Fruit fly (Drosophila melanogaster) whole organism, embryonic: ENCODE results near the gene Bet1.

Experiments used
- Awh ChIP-seq: fragments of 200-800 bp; sonication (Bioruptor generic); IDR thresholded peaks from 2 replicates; pipeline ENCODE4, ENCODE4 v1.3.6; 2022; ENCODE audit warnings: missing biosample characterization, missing genetic modification characterization
- CG11695 ChIP-seq: fragments of 200-800 bp; sonication (Bioruptor generic); IDR thresholded peaks from 3 replicates; pipeline ENCODE4 v1.3.6; 2022; ENCODE audit warnings: missing biosample characterization, missing genetic modification characterization
- CG12104 ChIP-seq: fragments of 200-800 bp; sonication (Bioruptor generic); optimal IDR thresholded peaks from 3 replicates; lab custom pipeline; 2016; ENCODE audit warnings: missing biosample characterization, missing genetic modification characterization
- CG1233 ChIP-seq: fragments of 200-800 bp; sonication (Bioruptor generic); optimal IDR thresholded peaks from 4 replicates; lab custom pipeline; 2018; ENCODE audit warnings: missing biosample characterization, mild to moderate bottlenecking, missing genetic modification characterization
- CG12391 ChIP-seq: fragments of 200-800 bp; sonication (Bioruptor generic); optimal IDR thresholded peaks from 3 replicates; lab custom pipeline; 2018; ENCODE audit warnings: missing biosample characterization, mild to moderate bottlenecking, missing genetic modification characterization, moderate library complexity
- CG13287 ChIP-seq: fragments of 200-800 bp; sonication (Bioruptor generic); IDR thresholded peaks from 2 replicates; pipeline ENCODE4 v1.3.6; 2022; ENCODE audit warnings: missing biosample characterization, missing genetic modification characterization; ENCODE audit not compliant: partially characterized antibody
- CG13775 ChIP-seq: fragments of 200-800 bp; sonication (Bioruptor generic); optimal IDR thresholded peaks from 3 replicates; lab custom pipeline; 2017; ENCODE audit warnings: missing biosample characterization, mild to moderate bottlenecking, missing genetic modification characterization
- CG14050 ChIP-seq: fragments of 200-800 bp; sonication (Bioruptor generic); IDR thresholded peaks from 3 replicates; pipeline ENCODE4 v1.3.6; 2022; ENCODE audit warnings: missing biosample characterization, missing genetic modification characterization
- CG17912 ChIP-seq: fragments of 200-800 bp; sonication (Bioruptor generic); optimal IDR thresholded peaks from 2 replicates; lab custom pipeline; 2018; ENCODE audit warnings: missing biosample characterization, mild to moderate bottlenecking, missing genetic modification characterization
- CG2678 ChIP-seq: fragments of 200-800 bp; sonication (Bioruptor generic); optimal IDR thresholded peaks from 3 replicates; lab custom pipeline; 2019; ENCODE audit warnings: missing biosample characterization, mild to moderate bottlenecking, missing genetic modification characterization, moderate library complexity
- CG30431 ChIP-seq: fragments of 200-800 bp; sonication (Bioruptor generic); optimal IDR thresholded peaks from 2 replicates; lab custom pipeline; 2017; ENCODE audit warnings: missing biosample characterization, missing genetic modification characterization
- CG32767 ChIP-seq: fragments of 200-800 bp; sonication (Bioruptor generic); IDR thresholded peaks from 2 replicates; pipeline ENCODE4 v1.3.6; 2022; ENCODE audit warnings: missing biosample characterization, missing genetic modification characterization
- CG5953 ChIP-seq: fragments of 200-800 bp; sonication (Bioruptor generic); IDR thresholded peaks from 2 replicates; pipeline ENCODE4 v1.3.6; 2022; ENCODE audit warnings: missing biosample characterization, missing genetic modification characterization
- CG7745 ChIP-seq: fragments of 200-800 bp; sonication (Bioruptor generic); optimal IDR thresholded peaks from 2 replicates; lab custom pipeline; 2018; ENCODE audit warnings: missing biosample characterization, mild to moderate bottlenecking, missing genetic modification characterization, moderate library complexity
- Dad ChIP-seq: fragments of 200-800 bp; sonication (Bioruptor generic); optimal IDR thresholded peaks from 3 replicates; lab custom pipeline; 2016; ENCODE audit warnings: missing biosample characterization, missing genetic modification characterization
- Doc3 ChIP-seq: fragments of 200-800 bp; sonication (Bioruptor generic); IDR thresholded peaks from 3 replicates; pipeline ENCODE4 v1.3.6; 2022; ENCODE audit warnings: missing biosample characterization, missing genetic modification characterization; ENCODE audit not compliant: partially characterized antibody
- E2f2 ChIP-seq: fragments of 200-800 bp; sonication (Bioruptor generic); IDR thresholded peaks from 2 replicates; pipeline ENCODE4 v1.3.6; 2022; ENCODE audit warnings: missing biosample characterization, missing genetic modification characterization
- Fer2 ChIP-seq: fragments of 200-800 bp; sonication (Bioruptor generic); optimal IDR thresholded peaks from 2 replicates; lab custom pipeline; 2018; ENCODE audit warnings: missing biosample characterization, mild to moderate bottlenecking, missing genetic modification characterization, moderate library complexity
- Gug ChIP-seq: fragments of 200-800 bp; sonication (Bioruptor generic); IDR thresholded peaks from 4 replicates; pipeline ENCODE4 v1.3.6; 2022; ENCODE audit warnings: missing biosample characterization, missing genetic modification characterization
- HLH3B ChIP-seq: fragments of 200-800 bp; sonication (Bioruptor generic); IDR thresholded peaks from 2 replicates; pipeline ENCODE4 v1.3.6; 2022; ENCODE audit warnings: missing biosample characterization, missing genetic modification characterization
- Hr51 ChIP-seq, 2 experiments: fragments of 200-800 bp; sonication (Bioruptor generic); optimal IDR thresholded peaks; 2 replicates in 1 of 2; 3 replicates in 1 of 2; lab custom pipeline; 2016 to 2018; ENCODE audit warnings: missing biosample characterization in 2 of 2, missing genetic modification characterization in 2 of 2, mild to moderate bottlenecking in 1 of 2, moderate library complexity in 1 of 2
- Lim3 ChIP-seq: fragments of 200-800 bp; sonication (Bioruptor generic); IDR thresholded peaks from 2 replicates; pipeline ENCODE4 v1.3.6; 2022; ENCODE audit warnings: missing biosample characterization, missing genetic modification characterization
- Med ChIP-seq: fragments of 200-800 bp; sonication (Bioruptor generic); peaks from one replicate; lab custom pipeline; 2016; ENCODE audit warnings: missing biosample characterization, missing genetic modification characterization, mild to moderate bottlenecking, inconsistent platforms, moderate library complexity
- NC2α ChIP-seq: fragments of 200-800 bp; sonication (Bioruptor generic); optimal IDR thresholded peaks from 2 replicates; lab custom pipeline; 2016; ENCODE audit warnings: missing biosample characterization, missing genetic modification characterization
- Nf-YB ChIP-seq: fragments of 200-800 bp; sonication (Bioruptor generic); optimal IDR thresholded peaks from 3 replicates; lab custom pipeline; 2019; ENCODE audit warnings: missing biosample characterization, mild to moderate bottlenecking, missing genetic modification characterization, moderate library complexity
- Pdp1 ChIP-seq, 2 experiments: fragments of 200-800 bp; sonication (Bioruptor generic); optimal IDR thresholded peaks; 3 replicates each; lab custom pipeline; 2016; ENCODE audit warnings: missing biosample characterization in 2 of 2, missing genetic modification characterization in 2 of 2, mild to moderate bottlenecking in 1 of 2, moderate library complexity in 1 of 2
- Side ChIP-seq: fragments of 200-800 bp; sonication (Bioruptor generic); optimal IDR thresholded peaks from 2 replicates; lab custom pipeline; 2016; ENCODE audit warnings: missing biosample characterization, missing genetic modification characterization
- Stat92E ChIP-seq, 3 experiments: fragments of >200 bp in 2 of 3; fragments of 200-800 bp in 1 of 3; sonication (Bioruptor generic) in 1 of 3; optimal IDR thresholded peaks; 2 replicates each; lab custom pipeline; 2017 to 2019; ENCODE audit warnings: missing biosample characterization in 3 of 3, missing genetic modification characterization in 3 of 3, mild to moderate bottlenecking in 1 of 3, moderate library complexity in 1 of 3
- TFAM ChIP-seq: fragments of 200-800 bp; sonication (Bioruptor generic); optimal IDR thresholded peaks from 2 replicates; lab custom pipeline; 2017; ENCODE audit warnings: missing biosample characterization, missing genetic modification characterization, inconsistent platforms
- ara ChIP-seq: fragments of 200-800 bp; sonication (Bioruptor generic); IDR thresholded peaks from 2 replicates; pipeline ENCODE4 v1.3.6; 2022; ENCODE audit warnings: missing biosample characterization, missing genetic modification characterization
- ato ChIP-seq: fragments of 200-800 bp; sonication (Bioruptor generic); IDR thresholded peaks from 2 replicates; pipeline ENCODE4 v1.3.6; 2022; ENCODE audit warnings: missing biosample characterization, missing genetic modification characterization; ENCODE audit not compliant: partially characterized antibody
- crc ChIP-seq: fragments of 200-800 bp; sonication (Bioruptor generic); optimal IDR thresholded peaks from 2 replicates; lab custom pipeline; 2016; ENCODE audit warnings: missing biosample characterization, missing genetic modification characterization
- exex ChIP-seq: fragments of 200-800 bp; sonication (Bioruptor generic); optimal IDR thresholded peaks from 4 replicates; lab custom pipeline; 2018; ENCODE audit warnings: missing biosample characterization, mild to moderate bottlenecking, missing genetic modification characterization, moderate library complexity
- gcm ChIP-seq: fragments of 200-800 bp; sonication (Bioruptor generic); optimal IDR thresholded peaks from 2 replicates; lab custom pipeline; 2019; ENCODE audit warnings: missing biosample characterization, mild to moderate bottlenecking, missing genetic modification characterization, moderate library complexity
- hb ChIP-seq: fragments of 200-800 bp; sonication (Bioruptor generic); IDR thresholded peaks from 3 replicates; pipeline ENCODE4 v1.3.6; 2022; ENCODE audit warnings: missing biosample characterization, missing genetic modification characterization; ENCODE audit not compliant: partially characterized antibody
- hkb ChIP-seq, 2 experiments: fragments of 200-800 bp in 1 of 2; fragments of >200 bp in 1 of 2; sonication (Bioruptor generic) in 1 of 2; IDR thresholded peaks in 1 of 2; optimal IDR thresholded peaks in 1 of 2; 2 replicates each; pipeline versions ENCODE4 v1.3.6 to Lab custom; 2017 to 2022; ENCODE audit warnings: missing biosample characterization in 1 of 2, missing genetic modification characterization in 1 of 2
- pita ChIP-seq: fragments of 200-800 bp; sonication (Bioruptor generic); optimal IDR thresholded peaks from 2 replicates; lab custom pipeline; 2017; ENCODE audit warnings: missing biosample characterization, mild to moderate bottlenecking, missing genetic modification characterization
- row ChIP-seq: fragments of 200-800 bp; sonication (Bioruptor generic); IDR thresholded peaks from 3 replicates; pipeline ENCODE4 v1.3.6; 2022; ENCODE audit warnings: missing biosample characterization, missing genetic modification characterization
- run ChIP-seq: fragments of 200-800 bp; sonication (Bioruptor generic); optimal IDR thresholded peaks from 3 replicates; lab custom pipeline; 2018; ENCODE audit warnings: missing biosample characterization, mild to moderate bottlenecking, missing genetic modification characterization
- sc ChIP-seq, 3 experiments: fragments of >200 bp in 2 of 3; fragments of 200-800 bp in 1 of 3; sonication (Bioruptor generic) in 1 of 3; optimal IDR thresholded peaks; 2 replicates in 2 of 3; 3 replicates in 1 of 3; lab custom pipeline; 2017; ENCODE audit warnings: mild to moderate bottlenecking in 1 of 3, missing biosample characterization in 1 of 3, missing genetic modification characterization in 1 of 3, missing genetic modification reagents in 1 of 3
- sens-2 ChIP-seq: fragments of 200-800 bp; sonication (Bioruptor generic); IDR thresholded peaks from 2 replicates; pipeline ENCODE4 v1.3.6; 2022; ENCODE audit warnings: missing biosample characterization, missing genetic modification characterization
- sna ChIP-seq: fragments of 200-800 bp; sonication (Bioruptor generic); IDR thresholded peaks from 2 replicates; pipeline ENCODE4 v1.3.6; 2022; ENCODE audit warnings: missing biosample characterization, missing genetic modification characterization; ENCODE audit not compliant: partially characterized antibody
- sr ChIP-seq: fragments of 200-800 bp; sonication (Bioruptor generic); IDR thresholded peaks from 3 replicates; pipeline ENCODE4 v1.3.6; 2022; ENCODE audit warnings: missing biosample characterization, missing genetic modification characterization
- tll ChIP-seq, 2 experiments: fragments of 200-800 bp in 1 of 2; fragments of >200 bp in 1 of 2; sonication (Bioruptor generic) in 1 of 2; optimal IDR thresholded peaks; 2 replicates each; lab custom pipeline; 2017 to 2019; ENCODE audit warnings: missing biosample characterization in 2 of 2, missing genetic modification characterization in 2 of 2, mild to moderate bottlenecking in 1 of 2, moderate library complexity in 1 of 2
- tx ChIP-seq: fragments of 200-800 bp; sonication (Bioruptor generic); optimal IDR thresholded peaks from 2 replicates; lab custom pipeline; 2016; ENCODE audit warnings: missing biosample characterization, missing genetic modification characterization
- unc-4 ChIP-seq: fragments of 200-800 bp; sonication (Bioruptor generic); IDR thresholded peaks from 2 replicates; pipeline ENCODE4 v1.3.6; 2022; ENCODE audit warnings: missing biosample characterization, missing genetic modification characterization; ENCODE audit not compliant: partially characterized antibody

The Bet1 gene

dm6 chr3L:19292440-19293175 lies 31.4 kb downstream of the Bet1 start, which contains the start of gene Gbs-76A (continued):
- TF ChIP-seq HLH3B (GFP tag; lab: Robert Waterston, UW), result peak; percentile 60; the same call in 1 of the 2 replicates
- no peak for TF ChIP-seq sr (GFP tag; lab: Robert Waterston, UW)
- peak; percentile 11 for TF ChIP-seq TFAM
- 0 out of 3 replicates have a peak, but pooled peaks have one; percentile 32 for TF ChIP-seq Doc3 (GFP tag; lab: Robert Waterston, UW)
- TF ChIP-seq ara (GFP tag; lab: Robert Waterston, UW), result peak; percentile 73; the same call in 1 of the 2 replicates
- TF ChIP-seq ato (GFP tag; lab: Robert Waterston, UW), result no peak
- TF ChIP-seq CG5953 (GFP tag; lab: Robert Waterston, UW), result peak; percentile 33; the same call in 1 of the 2 replicates
- no peak for TF ChIP-seq tx (GFP tag; lab: Kevin White, UChicago)
- peak; percentile 77 for TF ChIP-seq Fer2 (tag; lab: Kevin White, UChicago)
- TF ChIP-seq tll (GFP tag; optimal IDR thresholded peaks at IDR 0.05; lab: Kevin White, UChicago), result no peak
- peak; percentile 96 for TF ChIP-seq row (GFP tag; lab: Robert Waterston, UW)
- TF ChIP-seq Stat92E (GFP tag; optimal IDR thresholded peaks at IDR 0.05; lab: Kevin White, UChicago), result no peak
- peak; percentile 89 for TF ChIP-seq CG12391 (tag; lab: Kevin White, UChicago)
- TF ChIP-seq Pdp1 (GFP tag; optimal IDR thresholded peaks at IDR 0.05; lab: Kevin White, UChicago), result no peak
- TF ChIP-seq unc-4 (GFP tag; lab: Robert Waterston, UW), result no peak
- no peak for TF ChIP-seq Dad (GFP tag; lab: Kevin White, UChicago)
- peak; percentile 67; the same call in 1 of the 2 replicates for TF ChIP-seq E2f2 (GFP tag; lab: Robert Waterston, UW)
- TF ChIP-seq Hr51 (GFP tag; optimal IDR thresholded peaks at IDR 0.05; lab: Kevin White, UChicago), result peak; percentile 21 to 91
- no peak for TF ChIP-seq crc (GFP tag; lab: Kevin White, UChicago)
- no peak for TF ChIP-seq Lim3 (GFP tag; lab: Robert Waterston, UW)
- TF ChIP-seq CG30431 (GFP tag; lab: Kevin White, UChicago), result peak; percentile 45
- TF ChIP-seq CG12104 (GFP tag; lab: Kevin White, UChicago), result peak; percentile 34
- TF ChIP-seq sc (optimal IDR thresholded peaks at IDR 0.05; lab: Kevin White, UChicago), result no peak
- TF ChIP-seq sc (GFP tag; optimal IDR thresholded peaks at IDR 0.05; lab: Kevin White, UChicago), result peak; percentile 75
- peak; percentile 76 for TF ChIP-seq CG13775 (GFP tag; lab: Kevin White, UChicago)
- TF ChIP-seq NC2α (GFP tag; lab: Kevin White, UChicago), result no peak
- TF ChIP-seq CG11695 (GFP tag; lab: Robert Waterston, UW), result peak; percentile 77; the same call in 2 of the 3 replicates
- TF ChIP-seq exex, result peak; percentile 77
- no peak for TF ChIP-seq Awh (GFP tag; lab: Robert Waterston, UW)
- TF ChIP-seq pita (GFP tag; lab: Kevin White, UChicago), result no peak
- 0 out of 3 replicates have a peak, but pooled peaks have one; percentile 25 for TF ChIP-seq hb (GFP tag; lab: Robert Waterston, UW)
- no peak for TF ChIP-seq CG17912
- peak; percentile 81 for TF ChIP-seq run
- TF ChIP-seq CG2678 (tag; lab: Kevin White, UChicago), result peak; percentile 96
- no peak for TF ChIP-seq Gug (GFP tag; lab: Robert Waterston, UW)
- peak; percentile 65 for TF ChIP-seq sna (GFP tag; lab: Robert Waterston, UW)
- peak; percentile 75 for TF ChIP-seq Nf-YB
- no peak for TF ChIP-seq sens-2 (GFP tag; lab: Robert Waterston, UW)
- TF ChIP-seq hkb (optimal IDR thresholded peaks at IDR 0.05; lab: Kevin White, UChicago), result no peak
- TF ChIP-seq hkb (GFP tag; IDR thresholded peaks at IDR 0.05; lab: Robert Waterston, UW), result peak; percentile 76
- TF ChIP-seq CG32767 (GFP tag; lab: Robert Waterston, UW), result peak; percentile 75
- TF ChIP-seq CG7745 (tag; lab: Kevin White, UChicago), result no peak
- no peak for TF ChIP-seq Side
- peak; percentile 80 for TF ChIP-seq CG1233 (GFP tag; lab: Kevin White, UChicago)
- TF ChIP-seq CG14050 (GFP tag; lab: Robert Waterston, UW), result peak; percentile 69
- TF ChIP-seq Med (GFP tag; lab: Kevin White, UChicago), result peak; percentile 72
- TF ChIP-seq CG13287 (GFP tag; lab: Robert Waterston, UW), result peak; percentile 67
- TF ChIP-seq gcm (GFP tag; lab: Kevin White, UChicago), result peak; percentile 91
